Fruit fly (Drosophila melanogaster) whole organism, embryonic: ENCODE results near the gene Eip75B.

Source experiments
- Ada2b ChIP-seq: fragments of 200-800 bp; sonication (Bioruptor generic); IDR thresholded peaks from 2 replicates; pipeline ENCODE4 v1.3.6; 2022; ENCODE audit warnings: missing biosample characterization, missing genetic modification characterization
- Adf1 ChIP-seq: fragments of 200-800 bp; sonication (Bioruptor generic); IDR thresholded peaks from 2 replicates; pipeline ENCODE4 v1.3.6; 2022; ENCODE audit warnings: missing biosample characterization, missing genetic modification characterization
- Aef1 ChIP-seq: fragments of 200-800 bp; sonication (Bioruptor generic); IDR thresholded peaks from 3 replicates; pipeline ENCODE4 v1.3.6; 2022; ENCODE audit warnings: missing biosample characterization, missing genetic modification characterization
- Atf3 ChIP-seq: fragments of 200-800 bp; sonication (Bioruptor generic); optimal IDR thresholded peaks from 3 replicates; lab custom pipeline; 2016; ENCODE audit warnings: missing biosample characterization, missing genetic modification characterization
- Bgb ChIP-seq: fragments of 200-800 bp; sonication (Bioruptor generic); IDR thresholded peaks from 2 replicates; pipeline ENCODE4 v1.3.6; 2022; ENCODE audit warnings: missing biosample characterization, missing genetic modification characterization; ENCODE audit not compliant: partially characterized antibody
- Blimp-1 ChIP-seq: fragments of 200-800 bp; sonication (Bioruptor generic); optimal IDR thresholded peaks from 3 replicates; lab custom pipeline; 2018; ENCODE audit warnings: missing biosample characterization, missing genetic modification characterization, mild to moderate bottlenecking, moderate library complexity, missing genetic modification reagents
- CG10267 ChIP-seq: fragments of 200-800 bp; sonication (Bioruptor generic); optimal IDR thresholded peaks from 2 replicates; lab custom pipeline; 2018; ENCODE audit warnings: missing biosample characterization, mild to moderate bottlenecking, missing genetic modification characterization, moderate library complexity
- CG11093 ChIP-seq: fragments of 200-800 bp; sonication (Bioruptor generic); IDR thresholded peaks from 3 replicates; pipeline ENCODE4 v1.3.6; 2022; ENCODE audit warnings: missing biosample characterization, missing genetic modification characterization
- CG11504 ChIP-seq: fragments of 200-800 bp; sonication (Bioruptor generic); optimal IDR thresholded peaks from 3 replicates; lab custom pipeline; 2019; ENCODE audit warnings: missing biosample characterization, mild to moderate bottlenecking, missing genetic modification characterization, moderate library complexity
- CG15269 ChIP-seq: fragments of 200-800 bp; sonication (Bioruptor generic); optimal IDR thresholded peaks from 2 replicates; lab custom pipeline; 2018; ENCODE audit warnings: missing biosample characterization, mild to moderate bottlenecking, missing genetic modification characterization, moderate library complexity
- CG15514 ChIP-seq: fragments of 200-800 bp; sonication (Bioruptor generic); optimal IDR thresholded peaks from 3 replicates; lab custom pipeline; 2017; ENCODE audit warnings: missing biosample characterization, missing genetic modification characterization, mild to moderate bottlenecking, moderate library complexity, missing genetic modification reagents
- CG17612 ChIP-seq: fragments of 200-800 bp; sonication (Bioruptor generic); IDR thresholded peaks from 2 replicates; pipeline ENCODE4 v1.3.6; 2022; ENCODE audit warnings: missing biosample characterization, missing genetic modification characterization
- CG2129 ChIP-seq: fragments of 200-800 bp; sonication (Bioruptor generic); IDR thresholded peaks from 2 replicates; pipeline ENCODE4 v1.3.6; 2022; ENCODE audit warnings: missing biosample characterization, missing genetic modification characterization; ENCODE audit not compliant: partially characterized antibody
- CG30020 ChIP-seq: fragments of 200-800 bp; optimal IDR thresholded peaks from 2 replicates; lab custom pipeline; 2019; ENCODE audit warnings: missing biosample characterization, mild to moderate bottlenecking, missing genetic modification characterization, moderate library complexity
- CG32772 ChIP-seq: fragments of 200-800 bp; sonication (Bioruptor generic); IDR thresholded peaks from 2 replicates; pipeline ENCODE4 v1.3.6; 2022; ENCODE audit warnings: missing biosample characterization, missing genetic modification characterization
- CG3995 ChIP-seq: fragments of 200-800 bp; sonication (Bioruptor generic); optimal IDR thresholded peaks from 3 replicates; lab custom pipeline; 2016; ENCODE audit warnings: missing biosample characterization, missing genetic modification characterization
- CG4360 ChIP-seq: fragments of 200-800 bp; sonication (Bioruptor generic); IDR thresholded peaks from 2 replicates; pipeline ENCODE4 v1.3.6; 2022; ENCODE audit warnings: missing biosample characterization, missing genetic modification characterization
- CG4730 ChIP-seq: fragments of 200-800 bp; sonication (Bioruptor generic); IDR thresholded peaks from 2 replicates; pipeline ENCODE4 v1.3.6; 2022; ENCODE audit warnings: missing biosample characterization, missing genetic modification characterization
- CG4820 ChIP-seq: fragments of 200-800 bp; sonication (Bioruptor generic); optimal IDR thresholded peaks from 3 replicates; lab custom pipeline; 2016; ENCODE audit warnings: missing biosample characterization, missing genetic modification characterization
- CG6175 ChIP-seq: fragments of 200-800 bp; sonication (Bioruptor generic); IDR thresholded peaks from 3 replicates; pipeline ENCODE4 v1.3.6; 2022; ENCODE audit warnings: missing biosample characterization, missing genetic modification characterization
- CG6683 ChIP-seq: fragments of 200-800 bp; sonication (Bioruptor generic); optimal IDR thresholded peaks from 2 replicates; lab custom pipeline; 2017; ENCODE audit warnings: missing biosample characterization, mild to moderate bottlenecking, missing genetic modification characterization, missing genetic modification reagents
- CG7372 ChIP-seq: fragments of 200-800 bp; sonication (Bioruptor generic); IDR thresholded peaks from 2 replicates; pipeline ENCODE4 v1.3.6; 2022; ENCODE audit warnings: missing biosample characterization, missing genetic modification characterization
- CG7987 ChIP-seq: fragments of 200-800 bp; sonication (Bioruptor generic); optimal IDR thresholded peaks from 2 replicates; lab custom pipeline; 2018; ENCODE audit warnings: missing biosample characterization, mild to moderate bottlenecking, missing genetic modification characterization, moderate library complexity
- CG8924 ChIP-seq: fragments of 200-800 bp; optimal IDR thresholded peaks from 3 replicates; lab custom pipeline; 2019; ENCODE audit warnings: missing biosample characterization, mild to moderate bottlenecking, missing genetic modification characterization, moderate library complexity
- Chrac-16 ChIP-seq: fragments of 200-800 bp; sonication (Bioruptor generic); optimal IDR thresholded peaks from 3 replicates; lab custom pipeline; 2016; ENCODE audit warnings: missing biosample characterization, missing genetic modification characterization
- D19B ChIP-seq: fragments of 200-800 bp; sonication (Bioruptor generic); optimal IDR thresholded peaks from 2 replicates; lab custom pipeline; 2017; ENCODE audit warnings: missing biosample characterization, mild to moderate bottlenecking, missing genetic modification characterization
- Deaf1 ChIP-seq: fragments of 200-800 bp; optimal IDR thresholded peaks from 3 replicates; lab custom pipeline; 2019; ENCODE audit warnings: missing biosample characterization, mild to moderate bottlenecking, missing genetic modification characterization, moderate library complexity
- Dek ChIP-seq: fragments of 200-800 bp; sonication (Bioruptor generic); optimal IDR thresholded peaks from 3 replicates; lab custom pipeline; 2019; ENCODE audit warnings: missing biosample characterization, mild to moderate bottlenecking, missing genetic modification characterization, moderate library complexity
- Dip3 ChIP-seq: fragments of 200-800 bp; sonication (Bioruptor generic); optimal IDR thresholded peaks from 3 replicates; lab custom pipeline; 2016; ENCODE audit warnings: missing biosample characterization, missing genetic modification characterization
- Dll ChIP-seq: fragments of 200-800 bp; sonication (Bioruptor generic); IDR thresholded peaks from 4 replicates; pipeline ENCODE4 v1.3.6; 2022; ENCODE audit warnings: missing biosample characterization, missing genetic modification characterization; ENCODE audit not compliant: partially characterized antibody
- Dp ChIP-seq: fragments of 200-800 bp; sonication (Bioruptor generic); optimal IDR thresholded peaks from 2 replicates; lab custom pipeline; 2018; ENCODE audit warnings: missing biosample characterization, mild to moderate bottlenecking, missing genetic modification characterization, moderate library complexity
- E2f1 ChIP-seq: fragments of 200-800 bp; sonication (Bioruptor generic); IDR thresholded peaks from 2 replicates; pipeline ENCODE4 v1.3.6; 2022; ENCODE audit warnings: missing biosample characterization, missing genetic modification characterization
- H2.0 ChIP-seq: fragments of 200-800 bp; sonication (Bioruptor generic); IDR thresholded peaks from 2 replicates; pipeline ENCODE4 v1.3.6; 2022; ENCODE audit warnings: missing biosample characterization, missing genetic modification characterization
- Hand ChIP-seq: fragments of 200-800 bp; sonication (Bioruptor generic); optimal IDR thresholded peaks from 2 replicates; lab custom pipeline; 2017; ENCODE audit warnings: mild to moderate bottlenecking, missing biosample characterization, missing genetic modification reagents, missing genetic modification characterization
- Hey ChIP-seq: fragments of 200-800 bp; sonication (Bioruptor generic); optimal IDR thresholded peaks from 3 replicates; lab custom pipeline; 2018; ENCODE audit warnings: missing biosample characterization, mild to moderate bottlenecking, missing genetic modification characterization
- Hsf ChIP-seq: fragments of 200-800 bp; sonication (Bioruptor generic); optimal IDR thresholded peaks from 3 replicates; lab custom pipeline; 2016; ENCODE audit warnings: missing biosample characterization, missing genetic modification characterization
- Side ChIP-seq: fragments of 200-800 bp; sonication (Bioruptor generic); optimal IDR thresholded peaks from 2 replicates; lab custom pipeline; 2016; ENCODE audit warnings: missing biosample characterization, missing genetic modification characterization
- Sin3A ChIP-seq: fragments of >200 bp; optimal IDR thresholded peaks from 2 replicates; lab custom pipeline; 2018
- Ssrp ChIP-seq: fragments of 200-800 bp; sonication (Bioruptor generic); optimal IDR thresholded peaks from 2 replicates; lab custom pipeline; 2018; ENCODE audit warnings: missing biosample characterization, mild to moderate bottlenecking, missing genetic modification characterization, moderate library complexity
- Taf1 ChIP-seq: fragments of 200-800 bp; sonication (Bioruptor generic); IDR thresholded peaks from 2 replicates; pipeline ENCODE4 v1.3.6; 2022; ENCODE audit warnings: missing biosample characterization, missing genetic modification characterization
- al ChIP-seq: fragments of 200-800 bp; sonication (Bioruptor generic); IDR thresholded peaks from 2 replicates; pipeline ENCODE4 v1.3.6; 2022; ENCODE audit warnings: missing biosample characterization, missing genetic modification characterization
- ara ChIP-seq: fragments of 200-800 bp; sonication (Bioruptor generic); IDR thresholded peaks from 2 replicates; pipeline ENCODE4 v1.3.6; 2022; ENCODE audit warnings: missing biosample characterization, missing genetic modification characterization
- chn ChIP-seq: fragments of 200-800 bp; sonication (Bioruptor generic); optimal IDR thresholded peaks from 2 replicates; lab custom pipeline; 2016; ENCODE audit warnings: missing biosample characterization, missing genetic modification characterization
- crol ChIP-seq: fragments of 200-800 bp; sonication (Bioruptor generic); IDR thresholded peaks from 2 replicates; pipeline ENCODE4 v1.3.6; 2022; ENCODE audit warnings: missing biosample characterization, missing genetic modification characterization
- ems ChIP-seq: fragments of 200-800 bp; sonication (Bioruptor generic); optimal IDR thresholded peaks from 3 replicates; lab custom pipeline; 2016; ENCODE audit warnings: missing biosample characterization, missing genetic modification characterization
- en ChIP-seq: fragments of 200-800 bp; sonication (Bioruptor generic); optimal IDR thresholded peaks from 2 replicates; lab custom pipeline; 2016; ENCODE audit warnings: missing biosample characterization, missing genetic modification characterization
- fd64A ChIP-seq: fragments of 200-800 bp; sonication (Bioruptor generic); optimal IDR thresholded peaks from 3 replicates; lab custom pipeline; 2018; ENCODE audit warnings: missing biosample characterization, mild to moderate bottlenecking, missing genetic modification characterization
- grau ChIP-seq: fragments of 200-800 bp; optimal IDR thresholded peaks from 3 replicates; lab custom pipeline; 2019; ENCODE audit warnings: missing biosample characterization, mild to moderate bottlenecking, missing genetic modification characterization, moderate library complexity
- h ChIP-seq: fragments of >200 bp; optimal IDR thresholded peaks from 2 replicates; lab custom pipeline; 2017
- ham ChIP-seq: fragments of 200-800 bp; sonication (Bioruptor generic); IDR thresholded peaks from 2 replicates; pipeline ENCODE4 v1.3.6; 2022; ENCODE audit warnings: missing biosample characterization, missing genetic modification characterization
- p53 ChIP-seq: fragments of 200-800 bp; sonication (Bioruptor generic); optimal IDR thresholded peaks from 2 replicates; lab custom pipeline; 2016; ENCODE audit warnings: missing biosample characterization, missing genetic modification characterization
- row ChIP-seq: fragments of 200-800 bp; sonication (Bioruptor generic); IDR thresholded peaks from 3 replicates; pipeline ENCODE4 v1.3.6; 2022; ENCODE audit warnings: missing biosample characterization, missing genetic modification characterization
- so ChIP-seq: fragments of 200-800 bp; sonication (Bioruptor generic); IDR thresholded peaks from 3 replicates; pipeline ENCODE4 v1.3.6; 2022; ENCODE audit warnings: missing biosample characterization, missing genetic modification characterization
- vvl ChIP-seq: fragments of 200-800 bp; sonication (Bioruptor generic); IDR thresholded peaks from 2 replicates; pipeline ENCODE4 v1.3.6; 2022; ENCODE audit warnings: missing biosample characterization, missing genetic modification characterization

The Eip75B gene

DNA sequence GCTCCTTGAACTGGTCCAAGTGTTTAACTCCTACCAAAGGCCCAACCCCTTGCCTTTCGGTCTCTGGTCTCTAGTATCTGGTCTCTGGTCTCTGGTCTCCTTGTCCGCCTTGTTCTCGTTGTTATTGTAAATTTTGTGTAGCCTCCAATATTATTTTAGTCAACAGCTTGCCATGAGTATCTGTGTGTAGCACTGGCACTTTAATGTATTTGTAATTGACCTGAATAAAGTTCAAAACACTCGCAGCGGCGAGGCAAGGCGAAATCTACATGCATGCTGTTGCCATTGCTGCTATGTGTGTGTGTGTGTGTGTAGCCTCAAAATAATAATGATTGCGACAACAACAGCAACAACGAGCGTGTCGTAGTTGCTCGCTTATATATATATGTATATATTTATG lies 98.3 kb downstream of the Eip75B start (continued):
- no peak for TF ChIP-seq h (lab: Kevin White, UChicago)
- TF ChIP-seq CG30020 = no peak
- no peak for TF ChIP-seq chn (GFP tag; lab: Kevin White, UChicago)
- no peak for TF ChIP-seq Hey (tag; lab: Kevin White, UChicago)
- no peak for TF ChIP-seq CG7987 (GFP tag; lab: Kevin White, UChicago)
- no peak for TF ChIP-seq Hsf
- no peak for TF ChIP-seq CG4730
- TF ChIP-seq Atf3 = no peak
- no peak for TF ChIP-seq en (GFP tag; lab: Kevin White, UChicago)
- TF ChIP-seq ham (GFP tag; lab: Robert Waterston, UW) = no peak
- TF ChIP-seq Bgb = no peak
- no peak for TF ChIP-seq Sin3A (lab: Kevin White, UChicago)
- no peak for TF ChIP-seq CG8924 (tag; lab: Kevin White, UChicago)
- TF ChIP-seq Side (GFP tag; lab: Kevin White, UChicago) = no peak
- TF ChIP-seq CG11504 (tag; lab: Kevin White, UChicago) = no peak
- TF ChIP-seq CG15514 (GFP tag; lab: Kevin White, UChicago) = no peak
- TF ChIP-seq CG6175 (GFP tag; lab: Robert Waterston, UW) = peak; percentile 60; the same call in 1 of the 3 replicates
- no peak for TF ChIP-seq CG6683 (GFP tag; lab: Kevin White, UChicago)
- TF ChIP-seq E2f1 = no peak
- TF ChIP-seq Adf1 (GFP tag; lab: Robert Waterston, UW) = no peak
- TF ChIP-seq Blimp-1 (GFP tag; lab: Kevin White, UChicago) = peak; percentile 8
- TF ChIP-seq H2.0 = no peak
- TF ChIP-seq CG15269 (tag; lab: Kevin White, UChicago) = no peak
- TF ChIP-seq Ada2b = no peak
- no peak for TF ChIP-seq CG3995
- no peak for TF ChIP-seq CG32772
- no peak for TF ChIP-seq ara
- no peak for TF ChIP-seq row (GFP tag; lab: Robert Waterston, UW)
- TF ChIP-seq CG17612 = no peak
- TF ChIP-seq Hand (GFP tag; lab: Kevin White, UChicago) = no peak
- TF ChIP-seq CG10267 (tag; lab: Kevin White, UChicago) = no peak
- no peak for TF ChIP-seq Ssrp (tag; lab: Kevin White, UChicago)
- TF ChIP-seq CG4360 (GFP tag; lab: Robert Waterston, UW) = peak; percentile 27; the same call in 1 of the 2 replicates
- TF ChIP-seq Deaf1 (tag; lab: Kevin White, UChicago) = peak; percentile 23
- TF ChIP-seq crol = no peak
- no peak for TF ChIP-seq al
- TF ChIP-seq vvl (GFP tag; lab: Robert Waterston, UW) = no peak
- TF ChIP-seq D19B (GFP tag; lab: Kevin White, UChicago) = no peak
- TF ChIP-seq Chrac-16 (GFP tag; lab: Kevin White, UChicago) = no peak
- TF ChIP-seq grau (tag; lab: Kevin White, UChicago) = no peak
- no peak for TF ChIP-seq so (GFP tag; lab: Robert Waterston, UW)
- TF ChIP-seq Taf1 = no peak
- no peak for TF ChIP-seq p53 (GFP tag; lab: Kevin White, UChicago)
- no peak for TF ChIP-seq Dp (GFP tag; lab: Kevin White, UChicago)
- TF ChIP-seq CG11093 (GFP tag; lab: Robert Waterston, UW) = no peak
- TF ChIP-seq CG7372 (GFP tag; lab: Robert Waterston, UW) = no peak
- TF ChIP-seq CG2129 (GFP tag; lab: Robert Waterston, UW) = no peak
- no peak for TF ChIP-seq Dll
- no peak for TF ChIP-seq Dek
- TF ChIP-seq Dip3 (GFP tag; lab: Kevin White, UChicago) = no peak
- TF ChIP-seq fd64A (GFP tag; lab: Kevin White, UChicago) = no peak
- TF ChIP-seq ems (GFP tag; lab: Kevin White, UChicago) = no peak
- no peak for TF ChIP-seq CG4820 (GFP tag; lab: Kevin White, UChicago)
- TF ChIP-seq Aef1 (GFP tag; lab: Robert Waterston, UW) = no peak
